Worm (Caenorhabditis elegans) whole organism, L2 larva: ENCODE data around the gene col-14.
A peak's percentile ranks its signal among the peaks of the same experiment; 100 is the strongest.

Experiments
- C34F6.9 ChIP-seq: fragments of 150-350 bp; optimal IDR thresholded peaks from 2 replicates; lab custom pipeline; 2014; ENCODE audit warnings: missing biosample characterization, missing genetic modification characterization
- F13H6.1 ChIP-seq: sonication (generic microtip); optimal IDR thresholded peaks from 2 replicates; lab custom pipeline; 2016; ENCODE audit warnings: missing genetic modification characterization, missing compliant biosample characterization
- ZK546.5 ChIP-seq: sonication (generic microtip); optimal IDR thresholded peaks from 2 replicates; lab custom pipeline; 2017; ENCODE audit warnings: missing biosample characterization, missing genetic modification characterization
- alr-1 ChIP-seq: fragments of 150-350 bp; optimal IDR thresholded peaks from 2 replicates; lab custom pipeline; 2014; ENCODE audit warnings: missing biosample characterization, missing genetic modification characterization
- aly-2 ChIP-seq: fragments of 150-350 bp; optimal IDR thresholded peaks from 2 replicates; lab custom pipeline; 2014; ENCODE audit warnings: missing biosample characterization, missing genetic modification characterization
- ama-1 ChIP-seq: fragments of 150-350 bp; optimal IDR thresholded peaks from 2 replicates; lab custom pipeline; 2018; ENCODE audit warnings: inconsistent platforms
- blmp-1 ChIP-seq: sonication (generic microtip); optimal IDR thresholded peaks from 2 replicates; lab custom pipeline; 2017; ENCODE audit warnings: missing genetic modification characterization, mild to moderate bottlenecking, missing compliant biosample characterization, antibody characterized with exemption, moderate library complexity; ENCODE audit not compliant: insufficient read depth
- ceh-82 ChIP-seq: fragments of 150-350 bp; optimal IDR thresholded peaks from 2 replicates; lab custom pipeline; 2014; ENCODE audit warnings: missing biosample characterization, missing genetic modification characterization
- crh-2 ChIP-seq: sonication (generic microtip); optimal IDR thresholded peaks from 2 replicates; lab custom pipeline; 2017; ENCODE audit warnings: missing biosample characterization, missing genetic modification characterization
- dmd-4 ChIP-seq: sonication (generic microtip); optimal IDR thresholded peaks from 2 replicates; lab custom pipeline; 2017; ENCODE audit warnings: missing biosample characterization, missing genetic modification characterization
- elt-1 ChIP-seq: fragments of 150-350 bp; optimal IDR thresholded peaks from 2 replicates; lab custom pipeline; 2014; ENCODE audit warnings: missing biosample characterization, missing genetic modification characterization
- elt-3 ChIP-seq: sonication (generic microtip); optimal IDR thresholded peaks from 2 replicates; lab custom pipeline; 2017; ENCODE audit warnings: missing biosample characterization, missing genetic modification characterization
- fos-1 ChIP-seq: fragments of 150-350 bp; optimal IDR thresholded peaks from 2 replicates; lab custom pipeline; 2014; ENCODE audit warnings: missing biosample characterization, missing genetic modification characterization
- gmeb-1 ChIP-seq: fragments of 150-350 bp; optimal IDR thresholded peaks from 2 replicates; lab custom pipeline; 2014; ENCODE audit warnings: missing biosample characterization, missing genetic modification characterization
- lin-11 ChIP-seq: fragments of 150-350 bp; sonication (generic microtip); optimal IDR thresholded peaks from 2 replicates; lab custom pipeline; 2014; ENCODE audit warnings: missing biosample characterization, missing genetic modification characterization, inconsistent platforms, mixed read lengths
- lin-13 ChIP-seq: fragments of 150-350 bp; optimal IDR thresholded peaks from 2 replicates; lab custom pipeline; 2014; ENCODE audit warnings: missing biosample characterization, missing genetic modification reagents, missing genetic modification characterization
- lsy-2 ChIP-seq, 2 experiments: fragments of 150-350 bp in 1 of 2; sonication (generic microtip) in 1 of 2; optimal IDR thresholded peaks; 2 replicates each; lab custom pipeline; 2014 to 2017; ENCODE audit warnings: missing biosample characterization in 2 of 2, missing genetic modification characterization in 2 of 2
- mab-5 ChIP-seq: fragments of 150-350 bp; optimal IDR thresholded peaks from 2 replicates; lab custom pipeline; 2014; ENCODE audit warnings: missing biosample characterization, missing genetic modification characterization
- mdl-1 ChIP-seq, 2 experiments: fragments of 150-350 bp in 1 of 2; sonication (generic microtip) in 1 of 2; optimal IDR thresholded peaks; 2 replicates each; lab custom pipeline; 2017; ENCODE audit warnings: missing biosample characterization in 2 of 2, missing genetic modification characterization in 2 of 2
- nhr-10 ChIP-seq: sonication (generic microtip); optimal IDR thresholded peaks from 2 replicates; lab custom pipeline; 2017; ENCODE audit warnings: missing biosample characterization, missing genetic modification characterization
- nhr-11 ChIP-seq: fragments of 150-350 bp; optimal IDR thresholded peaks from 2 replicates; lab custom pipeline; 2014; ENCODE audit warnings: missing biosample characterization, missing genetic modification characterization
- nhr-129 ChIP-seq: fragments of 150-350 bp; optimal IDR thresholded peaks from 2 replicates; lab custom pipeline; 2014; ENCODE audit warnings: missing biosample characterization, missing genetic modification characterization
- nhr-21 ChIP-seq: fragments of 150-350 bp; optimal IDR thresholded peaks from 2 replicates; lab custom pipeline; 2014; ENCODE audit warnings: missing biosample characterization, missing genetic modification characterization
- nhr-237 ChIP-seq: fragments of 150-350 bp; optimal IDR thresholded peaks from 2 replicates; lab custom pipeline; 2014; ENCODE audit warnings: missing biosample characterization, missing genetic modification characterization
- nhr-6 ChIP-seq: fragments of 150-350 bp; optimal IDR thresholded peaks from 2 replicates; lab custom pipeline; 2014; ENCODE audit warnings: missing biosample characterization, missing genetic modification characterization
- peb-1 ChIP-seq: fragments of 150-350 bp; optimal IDR thresholded peaks from 2 replicates; lab custom pipeline; 2014; ENCODE audit warnings: missing biosample characterization, missing genetic modification characterization
- sem-4 ChIP-seq: fragments of 150-350 bp; optimal IDR thresholded peaks from 2 replicates; lab custom pipeline; 2014; ENCODE audit warnings: missing biosample characterization, missing genetic modification reagents, missing genetic modification characterization
- sma-3 ChIP-seq: sonication (generic microtip); optimal IDR thresholded peaks from 2 replicates; lab custom pipeline; 2016; ENCODE audit warnings: missing genetic modification reagents, missing genetic modification characterization, missing compliant biosample characterization
- sma-9 ChIP-seq, 2 experiments: fragments of 150-350 bp in 1 of 2; sonication (generic microtip) in 1 of 2; optimal IDR thresholded peaks; 2 replicates each; lab custom pipeline; 2014 to 2016; ENCODE audit warnings: missing genetic modification characterization in 2 of 2, mild to moderate bottlenecking in 1 of 2, missing biosample characterization in 1 of 2, missing compliant biosample characterization in 1 of 2, missing genetic modification reagents in 1 of 2, moderate library complexity in 1 of 2
- snpc-4 ChIP-seq: fragments of 150-350 bp; optimal IDR thresholded peaks from 2 replicates; lab custom pipeline; 2014; ENCODE audit warnings: missing biosample characterization, missing genetic modification characterization
- unc-39 ChIP-seq: fragments of 150-350 bp; optimal IDR thresholded peaks from 2 replicates; lab custom pipeline; 2014; ENCODE audit warnings: missing biosample characterization, missing genetic modification characterization
- unc-55 ChIP-seq: fragments of 150-350 bp; sonication (generic microtip); optimal IDR thresholded peaks from 3 replicates; lab custom pipeline; 2014; ENCODE audit warnings: missing biosample characterization, missing genetic modification reagents, missing genetic modification characterization
- unc-62 ChIP-seq: fragments of 150-350 bp; optimal IDR thresholded peaks from 2 replicates; lab custom pipeline; 2014; ENCODE audit warnings: missing biosample characterization, missing genetic modification reagents, missing genetic modification characterization
- zag-1 ChIP-seq: fragments of 150-350 bp; optimal IDR thresholded peaks from 2 replicates; lab custom pipeline; 2014; ENCODE audit warnings: missing biosample characterization, missing genetic modification characterization
- ztf-4 ChIP-seq: fragments of 150-350 bp; optimal IDR thresholded peaks from 2 replicates; lab custom pipeline; 2014; ENCODE audit warnings: missing biosample characterization, missing genetic modification characterization

col-14 gene

DNA sequence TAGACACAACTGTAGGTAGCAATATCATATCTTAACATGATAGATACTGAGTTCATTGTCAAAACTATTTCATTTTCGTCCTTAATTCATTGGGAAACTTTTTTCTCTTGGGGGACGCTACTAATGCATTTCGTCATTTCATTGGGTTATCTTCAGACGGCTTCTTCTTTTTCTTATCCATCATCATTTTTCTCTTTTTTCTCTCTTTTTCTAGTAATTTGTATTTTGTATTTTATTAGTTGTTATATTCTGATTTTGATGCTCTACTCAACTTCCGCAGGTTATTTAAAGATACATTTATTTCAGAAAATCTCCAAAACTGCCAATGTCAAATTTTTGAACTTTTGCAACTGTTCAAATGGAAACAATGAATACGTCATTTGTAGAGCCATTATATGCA is 9.7 kb upstream of the col-14 start, which contains the start of gene npr-35:
Gene npr-35, plus strand, starts transcription at position 301 of the 400 bp plus-strand sequence.
- TF ChIP-seq gmeb-1 (no peak), F13H6.1 (tag; lab: Kevin White, UChicago) (no peak), nhr-10 (tag; lab: Kevin White, UChicago) (no peak), elt-1 (tag; lab: Kevin White, UChicago) (no peak), lsy-2 (tag; optimal IDR thresholded peaks at IDR 0.05; lab: Kevin White, UChicago) (no peak), unc-39 (tag; lab: Kevin White, UChicago) (no peak), C34F6.9 (tag; lab: Kevin White, UChicago) (no peak), nhr-129 (tag; lab: Kevin White, UChicago) (no peak), dmd-4 (tag; lab: Kevin White, UChicago) (no peak), peb-1 (tag; lab: Kevin White, UChicago) (no peak), mdl-1 (tag; optimal IDR thresholded peaks at IDR 0.05; lab: Kevin White, UChicago) (no peak), sem-4 (tag; lab: Kevin White, UChicago) (no peak), nhr-11 (tag; lab: Kevin White, UChicago) (no peak), ZK546.5 (tag; lab: Kevin White, UChicago) (no peak), lin-13 (GFP tag; lab: Kevin White, UChicago) (no peak), alr-1 (tag; lab: Kevin White, UChicago) (no peak)
- TF ChIP-seq, all 48 proteins: peak for 0

DNA sequence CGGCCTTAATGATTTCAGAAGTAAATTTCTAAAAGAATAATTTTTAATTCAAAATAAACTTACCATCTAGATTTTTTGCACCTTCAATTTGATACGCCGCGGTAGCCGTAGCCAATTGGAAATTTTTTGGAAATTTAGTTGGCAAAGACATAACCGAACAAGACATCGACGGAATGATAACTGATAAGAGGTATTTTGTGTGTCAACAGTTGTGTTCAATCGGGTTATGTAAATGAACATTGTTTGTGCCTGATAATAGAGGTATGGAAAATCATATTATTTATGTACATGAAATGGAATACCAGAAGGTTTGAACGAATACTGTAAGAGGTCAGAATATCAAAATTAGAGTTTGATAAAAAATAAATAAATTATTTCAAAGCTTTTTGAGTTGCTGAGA is 5.4 kb upstream of the col-14 start, which contains the start of gene klo-1:
Gene klo-1, minus strand, starts transcription at position 388 of the 400 bp plus-strand sequence.
- TF ChIP-seq fos-1 (tag; lab: Kevin White, UChicago) (peak; percentile 83), sma-9 (GFP tag; optimal IDR thresholded peaks at IDR 0.05; lab: Kevin White, UChicago) (peak; percentile 38), sma-9 (tag; optimal IDR thresholded peaks at IDR 0.05; lab: Kevin White, UChicago) (no peak), crh-2 (tag; lab: Kevin White, UChicago) (peak; percentile 54), unc-62 (GFP tag; lab: Kevin White, UChicago) (no peak), nhr-10 (tag; lab: Kevin White, UChicago) (no peak)

DNA sequence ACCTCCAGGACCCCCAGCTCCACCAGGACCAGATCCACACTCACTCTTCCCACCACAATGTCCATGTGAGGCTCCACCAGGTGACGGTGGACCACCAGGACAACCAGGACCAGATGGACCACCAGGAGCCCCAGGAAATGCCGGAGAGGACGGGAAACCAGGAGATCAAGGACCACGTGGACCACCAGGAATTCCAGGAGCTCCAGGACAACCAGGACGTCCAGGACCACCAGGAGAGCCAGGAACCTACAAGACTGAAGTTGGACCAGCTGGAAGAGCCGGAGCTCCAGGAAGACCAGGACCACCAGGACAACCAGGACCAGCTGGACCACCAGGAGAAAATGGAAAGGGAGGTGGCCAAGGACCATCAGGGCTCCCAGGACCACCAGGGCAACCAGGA is 906 bp downstream of the col-14 start:
- TF ChIP-seq C34F6.9 (tag; lab: Kevin White, UChicago) (no peak), unc-39 (tag; lab: Kevin White, UChicago) (no peak), unc-55 (GFP tag; lab: Kevin White, UChicago) (no peak)

DNA sequence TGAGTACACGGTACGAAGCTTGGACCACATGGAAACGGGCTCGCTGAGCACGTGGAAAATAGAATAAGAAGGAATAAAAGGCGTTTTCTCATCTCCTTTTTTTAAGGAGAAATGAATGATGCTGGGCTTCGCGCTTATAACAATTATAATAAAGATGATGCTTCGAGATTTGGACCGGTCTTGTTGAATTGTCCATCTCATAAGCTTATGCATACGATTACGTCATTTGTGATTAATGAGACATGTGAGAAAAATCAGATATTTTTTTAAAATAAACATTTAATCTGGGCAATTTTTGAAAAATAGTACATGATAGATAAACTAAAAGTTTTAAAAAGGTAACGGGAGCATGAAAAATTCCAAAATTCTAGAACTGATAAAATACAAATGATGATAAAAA is 4.0 kb downstream of the col-14 start, which contains the start of gene C46A5.4:
Gene C46A5.4, minus strand, starts transcription at position 101 of the 400 bp plus-strand sequence.
- TF ChIP-seq unc-55 (GFP tag; lab: Kevin White, UChicago) (no peak), mdl-1 (tag; optimal IDR thresholded peaks at IDR 0.05; lab: Kevin White, UChicago) (no peak), unc-62 (GFP tag; lab: Kevin White, UChicago) (no peak), ama-1 (lab: Kevin White, UChicago) (no peak), nhr-237 (tag; lab: Kevin White, UChicago) (no peak), aly-2 (tag; lab: Kevin White, UChicago) (no peak)

DNA sequence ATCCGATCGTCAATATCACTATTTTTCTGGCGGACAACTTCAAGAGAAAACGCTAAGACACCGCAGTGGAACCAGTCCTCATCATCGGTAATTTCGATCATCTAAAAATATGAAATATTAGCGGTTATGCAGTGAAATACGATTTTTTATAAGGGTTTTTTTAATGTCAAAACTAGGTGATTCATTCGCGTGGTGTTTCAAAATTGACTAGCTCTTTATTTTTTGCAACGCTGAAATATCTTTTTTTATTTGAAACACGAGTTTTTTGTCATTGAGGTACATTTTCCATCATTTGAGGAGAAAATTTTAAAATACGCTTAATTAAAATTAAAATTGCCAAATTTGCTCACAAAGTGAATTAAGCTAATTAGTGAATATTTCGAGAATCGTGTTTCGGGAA is 6.3 kb downstream of the col-14 start, which contains the start of gene dsb-3:
Gene dsb-3, minus strand, starts transcription at position 101 of the 400 bp plus-strand sequence.
- TF ChIP-seq snpc-4 (tag; lab: Kevin White, UChicago) = no peak
- no peak for TF ChIP-seq ztf-4 (tag; lab: Kevin White, UChicago)
- TF ChIP-seq unc-62 (GFP tag; lab: Kevin White, UChicago) = no peak
- no peak for TF ChIP-seq unc-39 (tag; lab: Kevin White, UChicago)
- TF ChIP-seq lin-11 (tag; lab: Kevin White, UChicago) = no peak
- TF ChIP-seq elt-1 (tag; lab: Kevin White, UChicago) = no peak
- TF ChIP-seq ceh-82 = no peak
- TF ChIP-seq nhr-6 (tag; lab: Kevin White, UChicago) = no peak
- no peak for TF ChIP-seq crh-2 (tag; lab: Kevin White, UChicago)
- no peak for TF ChIP-seq sem-4 (tag; lab: Kevin White, UChicago)
- TF ChIP-seq elt-3 (tag; lab: Kevin White, UChicago) = no peak
- TF ChIP-seq, all 48 proteins: peak for 0

DNA sequence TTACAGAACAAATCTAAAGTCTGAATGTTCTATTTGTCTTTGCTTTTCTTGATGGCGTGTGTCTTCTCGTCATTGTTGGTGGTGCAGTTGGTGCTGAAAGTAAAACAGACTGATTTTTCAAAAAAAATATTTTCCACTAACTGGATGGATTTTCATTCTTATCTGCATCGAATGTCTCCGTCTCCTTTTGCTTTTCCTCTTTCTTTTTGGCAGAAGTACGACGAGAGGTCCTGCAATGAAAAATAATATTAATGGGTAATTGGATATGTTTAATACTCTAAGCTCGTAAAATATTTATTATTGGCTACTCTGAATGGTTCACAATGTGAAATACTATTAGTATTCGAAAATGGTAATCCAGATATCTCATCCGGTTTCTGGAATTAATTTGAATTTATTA is 6.9 kb downstream of the col-14 start, which contains the start of gene del-7:
Gene del-7, plus strand, starts transcription at position 301 of the 400 bp plus-strand sequence.
- TF ChIP-seq nhr-10 (tag; lab: Kevin White, UChicago) (no peak), mab-5 (tag; lab: Kevin White, UChicago) (no peak), lin-11 (tag; lab: Kevin White, UChicago) (no peak), F13H6.1 (tag; lab: Kevin White, UChicago) (no peak), ztf-4 (tag; lab: Kevin White, UChicago) (no peak), nhr-6 (tag; lab: Kevin White, UChicago) (no peak), elt-3 (tag; lab: Kevin White, UChicago) (no peak), blmp-1 (no peak), elt-1 (tag; lab: Kevin White, UChicago) (no peak), sma-3 (GFP tag; lab: Kevin White, UChicago) (no peak), lin-13 (GFP tag; lab: Kevin White, UChicago) (no peak), nhr-21 (tag; lab: Kevin White, UChicago) (no peak), zag-1 (tag; lab: Kevin White, UChicago) (no peak)
